Worm (Caenorhabditis elegans) whole organism, late embryonic: ENCODE measurements around the gene ilys-1.
A peak's percentile ranks its signal among the peaks of the same experiment; 100 is the strongest.

ENCODE experiments used
- F13H6.1 ChIP-seq: sonication (generic microtip); optimal IDR thresholded peaks from 2 replicates; lab custom pipeline; 2016; ENCODE audit warnings: missing genetic modification characterization, missing compliant biosample characterization
- K09A11.1 ChIP-seq: sonication (generic microtip); optimal IDR thresholded peaks from 2 replicates; lab custom pipeline; 2017; ENCODE audit warnings: antibody characterized with exemption, mild to moderate bottlenecking, missing genetic modification characterization, missing compliant biosample characterization; ENCODE audit not compliant: insufficient read depth
- Y22D7AL.16 ChIP-seq: sonication (generic microtip); optimal IDR thresholded peaks from 2 replicates; lab custom pipeline; 2016; ENCODE audit warnings: missing genetic modification characterization, missing compliant biosample characterization
- ceh-14 ChIP-seq: sonication (generic microtip); optimal IDR thresholded peaks from 2 replicates; lab custom pipeline; 2016; ENCODE audit warnings: missing genotype, missing genetic modification characterization, missing compliant biosample characterization
- ceh-18 ChIP-seq: sonication (generic microtip); optimal IDR thresholded peaks from 2 replicates; lab custom pipeline; 2016; ENCODE audit warnings: missing genetic modification characterization, missing compliant biosample characterization
- ceh-22 ChIP-seq: sonication (generic microtip); optimal IDR thresholded peaks from 2 replicates; lab custom pipeline; 2017; ENCODE audit warnings: missing biosample characterization, missing genetic modification characterization
- ceh-31 ChIP-seq: sonication (generic microtip); optimal IDR thresholded peaks from 2 replicates; lab custom pipeline; 2016; ENCODE audit warnings: missing genetic modification characterization, missing compliant biosample characterization
- elt-4 ChIP-seq: sonication (generic microtip); optimal IDR thresholded peaks from 2 replicates; lab custom pipeline; 2016; ENCODE audit warnings: missing genetic modification characterization, missing compliant biosample characterization
- ets-4 ChIP-seq: sonication (generic microtip); optimal IDR thresholded peaks from 2 replicates; lab custom pipeline; 2016; ENCODE audit warnings: missing genetic modification characterization, missing compliant biosample characterization
- eyg-1 ChIP-seq: sonication (generic microtip); optimal IDR thresholded peaks from 2 replicates; lab custom pipeline; 2016; ENCODE audit warnings: missing genotype, missing genetic modification characterization, missing compliant biosample characterization
- fkh-10 ChIP-seq: fragments of 150-350 bp; optimal IDR thresholded peaks from 2 replicates; lab custom pipeline; 2014; ENCODE audit warnings: missing biosample characterization, missing genetic modification reagents, missing genetic modification characterization
- fkh-6 ChIP-seq: sonication (generic microtip); optimal IDR thresholded peaks from 2 replicates; lab custom pipeline; 2016; ENCODE audit warnings: missing genetic modification characterization, missing compliant biosample characterization
- hlh-13 ChIP-seq: fragments of 200-800 bp; sonication (Bioruptor generic); optimal IDR thresholded peaks from 2 replicates; lab custom pipeline; 2018; ENCODE audit warnings: mild to moderate bottlenecking, missing genetic modification characterization, missing compliant biosample characterization
- hlh-15 ChIP-seq: sonication (generic microtip); optimal IDR thresholded peaks from 2 replicates; lab custom pipeline; 2016; ENCODE audit warnings: missing genetic modification characterization, missing compliant biosample characterization
- hlh-8 ChIP-seq: sonication (generic microtip); optimal IDR thresholded peaks from 2 replicates; lab custom pipeline; 2016; ENCODE audit warnings: missing genotype, missing genetic modification characterization, missing compliant biosample characterization
- lin-11 ChIP-seq: fragments of 200-800 bp; sonication (Bioruptor generic); optimal IDR thresholded peaks from 2 replicates; lab custom pipeline; 2018; ENCODE audit warnings: mild to moderate bottlenecking, missing genetic modification characterization, missing compliant biosample characterization
- madf-2 ChIP-seq: sonication (generic microtip); optimal IDR thresholded peaks from 2 replicates; lab custom pipeline; 2017; ENCODE audit warnings: missing genetic modification characterization, missing compliant biosample characterization
- nfya-1 ChIP-seq: sonication (generic microtip); optimal IDR thresholded peaks from 2 replicates; lab custom pipeline; 2017; ENCODE audit warnings: missing genetic modification characterization, mild to moderate bottlenecking, missing compliant biosample characterization, antibody characterized with exemption, moderate library complexity
- nhr-11 ChIP-seq: fragments of 150-350 bp; optimal IDR thresholded peaks from 2 replicates; lab custom pipeline; 2014; ENCODE audit warnings: missing biosample characterization, missing genetic modification characterization
- odd-2 ChIP-seq: sonication (generic microtip); optimal IDR thresholded peaks from 2 replicates; lab custom pipeline; 2017; ENCODE audit warnings: antibody characterized with exemption, mild to moderate bottlenecking, missing genetic modification characterization, missing compliant biosample characterization
- pha-4 ChIP-seq: fragments of 150-350 bp; optimal IDR thresholded peaks from 2 replicates; lab custom pipeline; 2018; ENCODE audit warnings: missing biosample characterization, missing genetic modification reagents, missing genetic modification characterization
- ref-2 ChIP-seq: sonication (generic microtip); optimal IDR thresholded peaks from 2 replicates; lab custom pipeline; 2016; ENCODE audit warnings: missing genetic modification characterization, missing compliant biosample characterization
- rnt-1 ChIP-seq: sonication (generic microtip); optimal IDR thresholded peaks from 2 replicates; lab custom pipeline; 2016; ENCODE audit warnings: missing genetic modification characterization, missing compliant biosample characterization
- sox-4 ChIP-seq: sonication (generic microtip); optimal IDR thresholded peaks from 2 replicates; lab custom pipeline; 2017; ENCODE audit warnings: mild to moderate bottlenecking, missing genetic modification characterization, inconsistent platforms, missing compliant biosample characterization
- syd-9 ChIP-seq: sonication (generic microtip); optimal IDR thresholded peaks from 2 replicates; lab custom pipeline; 2016; ENCODE audit warnings: mild to moderate bottlenecking, missing genetic modification characterization, moderate library complexity, missing compliant biosample characterization
- tbx-2 ChIP-seq: sonication (generic microtip); optimal IDR thresholded peaks from 2 replicates; lab custom pipeline; 2016; ENCODE audit warnings: missing genetic modification characterization, missing compliant biosample characterization
- unc-3 ChIP-seq, 2 experiments: fragments of 200-800 bp in 1 of 2; sonication (Bioruptor generic) in 1 of 2; sonication (generic microtip) in 1 of 2; conservative IDR thresholded peaks in 1 of 2; optimal IDR thresholded peaks in 1 of 2; 2 replicates each; pipeline versions ENCODE4 v1.3.6 to Lab custom; 2016 to 2022; ENCODE audit warnings: missing compliant biosample characterization in 2 of 2, missing genetic modification characterization in 2 of 2, missing genetic modification reagents in 1 of 2
- unc-42 ChIP-seq: sonication (generic microtip); optimal IDR thresholded peaks from 2 replicates; lab custom pipeline; 2016; ENCODE audit warnings: missing genotype, missing genetic modification characterization, missing compliant biosample characterization
- unc-55 ChIP-seq: sonication (generic microtip); optimal IDR thresholded peaks from 2 replicates; lab custom pipeline; 2017; ENCODE audit warnings: missing biosample characterization, missing genetic modification reagents, missing genetic modification characterization
- ztf-16 ChIP-seq: sonication (generic microtip); optimal IDR thresholded peaks from 2 replicates; lab custom pipeline; 2017; ENCODE audit warnings: missing genetic modification characterization, missing compliant biosample characterization

ilys-1 gene

ce11 chrIV:2495118-2495785 lies 25.0 kb downstream of the ilys-1 start, which contains the start of the genes ccdc-12 and Y69A2AR.18:
Gene ccdc-12 (minus strand): TSS chrIV:2495174.
Gene Y69A2AR.18 (plus strand): TSS chrIV:2495735.
- no peak for TF ChIP-seq ref-2 (tag; lab: Kevin White, UChicago)
- TF ChIP-seq ceh-31: peak; percentile 18
- peak; percentile 78 for TF ChIP-seq nfya-1
- TF ChIP-seq ceh-18 (tag; lab: Kevin White, UChicago): peak; percentile 5
- TF ChIP-seq tbx-2 (tag; lab: Kevin White, UChicago): peak; percentile 34
- TF ChIP-seq unc-42 (tag; lab: Kevin White, UChicago): peak; percentile 43
- no peak for TF ChIP-seq ceh-14 (tag; lab: Kevin White, UChicago)

- TF ChIP-seq ceh-22 (tag; lab: Kevin White, UChicago): no peak
- TF ChIP-seq Y22D7AL.16 (tag; lab: Kevin White, UChicago): no peak
- no peak for TF ChIP-seq hlh-13 (GFP tag; lab: Kevin White, UChicago)
- TF ChIP-seq nhr-11 (tag; lab: Kevin White, UChicago): no peak
- TF ChIP-seq hlh-8 (tag; lab: Kevin White, UChicago): no peak
- TF ChIP-seq fkh-6: no peak
- TF ChIP-seq rnt-1 (tag; lab: Kevin White, UChicago): no peak
- no peak for TF ChIP-seq pha-4 (tag; lab: Kevin White, UChicago)
- TF ChIP-seq ztf-16 (tag; lab: Kevin White, UChicago): no peak
- TF ChIP-seq hlh-15: no peak
- no peak for TF ChIP-seq madf-2 (tag; lab: Kevin White, UChicago)
- TF ChIP-seq sox-4 (tag; lab: Kevin White, UChicago): no peak
- TF ChIP-seq, all 69 proteins: peak for 0
Measured at ce11 chrIV:2496084-2496483, 25.9 kb downstream of the ilys-1 start.

- TF ChIP-seq ceh-31 (no peak), lin-11 (tag; lab: Kevin White, UChicago) (no peak), eyg-1 (tag; lab: Kevin White, UChicago) (no peak), syd-9 (tag; lab: Kevin White, UChicago) (no peak), sox-4 (tag; lab: Kevin White, UChicago) (no peak), fkh-10 (GFP tag; lab: Kevin White, UChicago) (no peak), K09A11.1 (tag; lab: Kevin White, UChicago) (no peak), ets-4 (no peak), F13H6.1 (tag; lab: Kevin White, UChicago) (no peak), unc-3 (GFP tag; conservative IDR thresholded peaks at IDR 0.05; lab: Robert Waterston, UW) (no peak), unc-3 (tag; optimal IDR thresholded peaks at IDR 0.05; lab: Kevin White, UChicago) (no peak), ceh-22 (tag; lab: Kevin White, UChicago) (no peak), unc-55 (GFP tag; lab: Kevin White, UChicago) (no peak)
Measured at ce11 chrIV:2497615-2498183, 27.5 kb downstream of the ilys-1 start, which contains the start of gene Y69A2AR.16. Gene Y69A2AR.16 (plus strand): TSS chrIV:2497803.

DNA sequence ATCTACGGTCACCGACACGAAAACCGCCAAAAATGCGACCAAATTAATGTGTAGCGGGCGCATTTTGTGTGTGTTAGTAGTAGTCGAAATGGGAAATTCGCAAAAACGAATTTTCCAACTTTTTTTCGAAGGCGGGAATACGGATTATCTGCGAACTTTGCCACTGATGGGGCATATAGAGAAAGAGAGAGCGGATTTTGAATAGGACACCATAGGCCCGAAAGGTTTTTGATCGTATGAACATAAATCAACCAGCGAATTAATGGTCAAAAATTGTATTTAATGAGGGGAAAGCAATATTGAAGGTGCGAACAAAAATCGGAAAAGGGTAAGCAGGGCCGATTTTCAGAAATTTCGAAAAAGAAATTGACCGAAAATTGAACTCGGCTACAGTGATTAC lies 37.6 kb downstream of the ilys-1 start, which contains the start of gene Y69A2AR.22:
Y69A2AR.22 (minus strand) TSS at position 101 of the 400 bp plus-strand sequence.
- TF ChIP-seq elt-4 (tag; lab: Kevin White, UChicago): no peak
- no peak for TF ChIP-seq ets-4
- TF ChIP-seq tbx-2 (tag; lab: Kevin White, UChicago): no peak
- no peak for TF ChIP-seq odd-2 (tag; lab: Kevin White, UChicago)
- TF ChIP-seq, all 69 proteins: peak for 0
